Worm (Caenorhabditis elegans) whole organism, mixed stage, embryonic: ENCODE measurements around the gene F56F11.1.

ENCODE experiments used
- ceh-39 ChIP-seq: fragments of 150-350 bp; optimal IDR thresholded peaks from 2 replicates; lab custom pipeline; 2014; ENCODE audit warnings: missing biosample characterization, missing genetic modification characterization
- ces-1 ChIP-seq: fragments of 150-350 bp; optimal IDR thresholded peaks from 2 replicates; lab custom pipeline; 2014; ENCODE audit warnings: missing biosample characterization, missing genetic modification reagents, missing genetic modification characterization
- mab-5 ChIP-seq: fragments of 150-350 bp; optimal IDR thresholded peaks from 2 replicates; lab custom pipeline; 2014; ENCODE audit warnings: missing biosample characterization, missing genetic modification characterization
- nhr-28 ChIP-seq: fragments of 150-350 bp; optimal IDR thresholded peaks from 2 replicates; lab custom pipeline; 2014; ENCODE audit warnings: missing biosample characterization, missing genetic modification characterization
- nhr-76 ChIP-seq: sonication (generic microtip); optimal IDR thresholded peaks from 2 replicates; lab custom pipeline; 2017; ENCODE audit warnings: missing biosample characterization, missing genetic modification characterization
- snpc-4 ChIP-seq: fragments of 150-350 bp; optimal IDR thresholded peaks from 2 replicates; lab custom pipeline; 2014; ENCODE audit warnings: missing biosample characterization, missing genetic modification characterization
- sptf-1 ChIP-seq: sonication (generic microtip); optimal IDR thresholded peaks from 2 replicates; lab custom pipeline; 2017; ENCODE audit warnings: mild to moderate bottlenecking, missing genetic modification characterization, moderate library complexity, missing compliant biosample characterization
- unc-62 ChIP-seq: fragments of 150-350 bp; optimal IDR thresholded peaks from 2 replicates; lab custom pipeline; 2014; ENCODE audit warnings: missing biosample characterization, missing genetic modification reagents, missing genetic modification characterization

DNA sequence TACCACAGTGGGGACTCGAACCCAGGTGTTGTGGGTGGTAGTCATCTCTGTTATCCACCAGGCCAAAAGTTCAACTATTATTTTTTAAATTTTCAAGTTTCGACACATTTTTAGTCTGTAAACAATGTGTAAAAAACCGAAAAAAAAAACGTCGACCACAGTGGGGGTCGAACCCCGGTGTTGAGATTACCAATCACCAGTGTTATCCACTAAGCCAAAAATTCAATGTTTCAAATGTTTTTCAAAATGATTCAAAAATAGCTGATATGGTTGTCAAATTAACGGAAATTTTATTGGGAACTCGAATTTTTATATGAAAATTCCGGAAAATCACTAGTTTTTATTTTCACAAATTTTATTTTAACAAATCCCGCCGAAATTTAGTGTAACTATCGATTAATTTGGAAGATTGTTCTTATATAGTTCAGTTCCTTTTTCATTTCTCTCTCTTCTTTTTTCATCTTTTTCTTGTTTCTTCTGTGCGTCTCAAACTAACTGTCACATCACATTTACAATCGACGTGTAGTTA lies 18.4 kb upstream of the F56F11.1 start:
- TF ChIP-seq unc-62 (no peak), sptf-1 (tag; lab: Kevin White, UChicago) (no peak), snpc-4 (tag; lab: Kevin White, UChicago) (no peak), ces-1 (GFP tag; lab: Kevin White, UChicago) (no peak), nhr-76 (tag; lab: Kevin White, UChicago) (no peak), nhr-28 (tag; lab: Kevin White, UChicago) (no peak), ceh-39 (tag; lab: Kevin White, UChicago) (no peak), mab-5 (tag; lab: Kevin White, UChicago) (no peak)
